Fruit fly (Drosophila melanogaster): ENCODE data around the gene ex.
A peak's percentile ranks its signal among the peaks of the same experiment; 100 is the strongest.

The ex gene

dm6 chr2L:431629-431984 lies 580 bp downstream of the ex start:
- no peak for TF ChIP-seq CG34224 (GFP tag; IDR thresholded peaks at IDR 0.05; ENCODE audit: partially characterized antibody)
- TF ChIP-seq ranshi (GFP tag; IDR thresholded peaks at IDR 0.05): no peak
- no peak for TF ChIP-seq usp (GFP tag; optimal IDR thresholded peaks at IDR 0.05)
- no peak for TF ChIP-seq CG1832 (GFP tag; optimal IDR thresholded peaks at IDR 0.05)
- TF ChIP-seq CG15479 (GFP tag; optimal IDR thresholded peaks at IDR 0.05): peak; percentile 72
- TF ChIP-seq Mes4 (GFP tag; optimal IDR thresholded peaks at IDR 0.05): no peak
- 0 out of 2 replicates have a peak, but pooled peaks have one; percentile 42 for TF ChIP-seq chm (GFP tag; IDR thresholded peaks at IDR 0.05)
- no peak for TF ChIP-seq CG7357 (GFP tag; IDR thresholded peaks at IDR 0.05)
- TF ChIP-seq cg (GFP tag; optimal IDR thresholded peaks at IDR 0.05): peak; percentile 86
- TF ChIP-seq Aef1 (GFP tag; IDR thresholded peaks at IDR 0.05): peak; percentile 76
- no peak for TF ChIP-seq CG17361 (GFP tag; IDR thresholded peaks at IDR 0.05)
- TF ChIP-seq CG30020 (tag; optimal IDR thresholded peaks at IDR 0.05): no peak
- TF ChIP-seq CG7839 (tag; optimal IDR thresholded peaks at IDR 0.05): no peak
- TF ChIP-seq ems (GFP tag; optimal IDR thresholded peaks at IDR 0.05): no peak
- peak; percentile 89 for TF ChIP-seq Adf1 (GFP tag; IDR thresholded peaks at IDR 0.05)
- no peak for TF ChIP-seq CG16813 (GFP tag; IDR thresholded peaks at IDR 0.05; ENCODE audit: partially characterized antibody)
- TF ChIP-seq nerfin-1 (tag; optimal IDR thresholded peaks at IDR 0.05): peak; percentile 66
- TF ChIP-seq CG3726 (GFP tag; IDR thresholded peaks at IDR 0.05): no peak
- no peak for TF ChIP-seq so (GFP tag; IDR thresholded peaks at IDR 0.05)
- TF ChIP-seq kni (GFP tag; optimal IDR thresholded peaks at IDR 0.05): peak; percentile 29
- TF ChIP-seq hkb (optimal IDR thresholded peaks at IDR 0.05): no peak
- TF ChIP-seq hkb (GFP tag; IDR thresholded peaks at IDR 0.05): no peak
- peak; percentile 100 for TF ChIP-seq sd (tag; optimal IDR thresholded peaks at IDR 0.05)
- peak; percentile 4 for TF ChIP-seq D (optimal IDR thresholded peaks at IDR 0.05)
- no peak for TF ChIP-seq D (GFP tag; optimal IDR thresholded peaks at IDR 0.05)
- peak in 1 of 2 experiments; percentile 6 for TF ChIP-seq Trl (optimal IDR thresholded peaks at IDR 0.05)
- no peak for TF ChIP-seq Trl (GFP tag; optimal IDR thresholded peaks at IDR 0.05)
- peak; percentile 97 for TF ChIP-seq CG4360 (GFP tag; IDR thresholded peaks at IDR 0.05)
- TF ChIP-seq Hr78 (GFP tag; optimal IDR thresholded peaks at IDR 0.05): peak in 1 of 2 experiments; percentile 98
- TF ChIP-seq chinmo (GFP tag; IDR thresholded peaks at IDR 0.05; ENCODE audit: partially characterized antibody): peak; percentile 94; the same call in 3 of the 4 replicates

- TF ChIP-seq pan (optimal IDR thresholded peaks at IDR 0.05) (no peak), pan (GFP tag; optimal IDR thresholded peaks at IDR 0.05 in 1 of 2, IDR thresholded peaks at IDR 0.05 in 1 of 2) (no peak), sens (GFP tag) (peak; percentile 21), exex (tag; optimal IDR thresholded peaks at IDR 0.05) (peak; percentile 5), CG9609 (GFP tag; optimal IDR thresholded peaks at IDR 0.05) (no peak)
Measured at dm6 chr2L:432119-432518, 1.1 kb downstream of the ex start.

dm6 chr2L:434439-434838 lies 3.4 kb downstream of the ex start:
- TF ChIP-seq CG10431 (GFP tag; optimal IDR thresholded peaks at IDR 0.05) (no peak), CG10267 (tag; optimal IDR thresholded peaks at IDR 0.05) (no peak), sd (tag; optimal IDR thresholded peaks at IDR 0.05) (peak; percentile 53), CG13894 (tag; optimal IDR thresholded peaks at IDR 0.05) (peak; percentile 89), chinmo (GFP tag; IDR thresholded peaks at IDR 0.05; ENCODE audit: partially characterized antibody) (0 out of 4 replicates have a peak, but pooled peaks have one; percentile 52)

- TF ChIP-seq CG34422 (GFP tag; IDR thresholded peaks at IDR 0.05) (no peak), CG15073 (GFP tag; optimal IDR thresholded peaks at IDR 0.05) (no peak), CG2202 (tag; optimal IDR thresholded peaks at IDR 0.05) (no peak), Deaf1 (tag; optimal IDR thresholded peaks at IDR 0.05) (peak; percentile 43), danr (GFP tag; IDR thresholded peaks at IDR 0.05) (0 out of 2 replicates have a peak, but pooled peaks have one; percentile 5), gcm (GFP tag; optimal IDR thresholded peaks at IDR 0.05) (no peak), Lim3 (GFP tag; IDR thresholded peaks at IDR 0.05) (no peak), Lhr (GFP tag; optimal IDR thresholded peaks at IDR 0.05) (no peak), CG17359 (tag; optimal IDR thresholded peaks at IDR 0.05) (peak; percentile 57), CG11504 (tag; optimal IDR thresholded peaks at IDR 0.05) (peak; percentile 64), bcd (GFP tag; optimal IDR thresholded peaks at IDR 0.05) (no peak), CG10267 (tag; optimal IDR thresholded peaks at IDR 0.05) (peak; percentile 4)
Measured at dm6 chr2L:435311-435806, 4.3 kb downstream of the ex start.
